Worm (Caenorhabditis elegans) whole organism, L4 larva: ENCODE measurements around the gene srx-78.

Experiments used
- F44E2.7 ChIP-seq: fragments of 200-800 bp; sonication (Bioruptor generic); IDR thresholded peaks from 2 replicates; pipeline ENCODE4 v2.1.2; 2022; ENCODE audit warnings: missing genetic modification characterization, missing compliant biosample characterization
- ZK337.2 ChIP-seq: fragments of 200-800 bp; sonication (Bioruptor generic); IDR thresholded peaks from 2 replicates; pipeline ENCODE4 v1.3.6; 2022; ENCODE audit warnings: missing genetic modification reagents, missing genetic modification characterization, missing compliant biosample characterization
- aha-1 ChIP-seq: fragments of 150-350 bp; peaks from one replicate; lab custom pipeline; 2014; ENCODE audit warnings: missing biosample characterization, missing genetic modification characterization
- ama-1 ChIP-seq: fragments of 150-350 bp; optimal IDR thresholded peaks from 2 replicates; lab custom pipeline; 2014; ENCODE audit warnings: inconsistent platforms, mixed read lengths
- daf-16 ChIP-seq, 3 experiments: sonication (generic microtip); optimal IDR thresholded peaks; 2 replicates each; lab custom pipeline; 2016 to 2017; ENCODE audit warnings: missing genetic modification characterization in 3 of 3, missing genetic modification reagents in 3 of 3, mild to moderate bottlenecking in 2 of 3, missing compliant biosample characterization in 2 of 3, missing biosample characterization in 1 of 3, moderate library complexity in 1 of 3
- daf-19 ChIP-seq: fragments of 200-800 bp; sonication (Bioruptor generic); conservative IDR thresholded peaks from 2 replicates; pipeline ENCODE4 v1.3.6; 2022; ENCODE audit warnings: missing genetic modification characterization, missing compliant biosample characterization
- dmd-6 ChIP-seq: fragments of 200-800 bp; sonication (Bioruptor generic); IDR thresholded peaks from 2 replicates; pipeline ENCODE4 v1.3.6; 2022; ENCODE audit warnings: missing genetic modification reagents, missing genetic modification characterization, missing compliant biosample characterization
- dmd-8 ChIP-seq: fragments of 200-800 bp; sonication (Bioruptor generic); IDR thresholded peaks from 2 replicates; pipeline ENCODE4 v1.3.6; 2022; ENCODE audit warnings: missing genetic modification characterization, missing compliant biosample characterization
- dmd-9 ChIP-seq: fragments of 200-800 bp; sonication (Bioruptor generic); IDR thresholded peaks from 2 replicates; pipeline ENCODE4 v1.3.6; 2022; ENCODE audit warnings: missing genetic modification reagents, missing genetic modification characterization, missing compliant biosample characterization
- gei-8 ChIP-seq: fragments of 200-800 bp; sonication (Bioruptor generic); optimal IDR thresholded peaks from 2 replicates; lab custom pipeline; 2018; ENCODE audit warnings: mild to moderate bottlenecking, missing genetic modification characterization, missing compliant biosample characterization
- hif-1 ChIP-seq, 2 experiments: sonication (generic microtip); optimal IDR thresholded peaks; 2 replicates each; lab custom pipeline; 2016 to 2017; ENCODE audit warnings: missing compliant biosample characterization in 2 of 2, missing genetic modification characterization in 2 of 2, missing genetic modification reagents in 2 of 2, missing genotype in 2 of 2, mild to moderate bottlenecking in 1 of 2
- hmg-1.1 ChIP-seq: fragments of 200-800 bp; sonication (Bioruptor generic); IDR thresholded peaks from 2 replicates; pipeline ENCODE4 v1.3.6; 2022; ENCODE audit warnings: missing genetic modification reagents, missing genetic modification characterization, missing compliant biosample characterization
- lin-38 ChIP-seq: fragments of 200-800 bp; sonication (Bioruptor generic); IDR thresholded peaks from 2 replicates; pipeline ENCODE4 v1.3.6; 2022; ENCODE audit warnings: missing genetic modification reagents, missing genetic modification characterization, missing compliant biosample characterization
- lsy-2 ChIP-seq, 2 experiments: fragments of 150-350 bp in 1 of 2; sonication (generic microtip) in 1 of 2; optimal IDR thresholded peaks; 2 replicates each; lab custom pipeline; 2014 to 2017; ENCODE audit warnings: missing biosample characterization in 2 of 2, missing genetic modification characterization in 2 of 2
- madf-5 ChIP-seq, 2 experiments: fragments of 200-800 bp; sonication (Bioruptor generic); IDR thresholded peaks; 2 replicates each; pipeline ENCODE4 v1.3.6; 2022; ENCODE audit warnings: missing compliant biosample characterization in 2 of 2, missing genetic modification characterization in 2 of 2
- madf-9 ChIP-seq: fragments of 200-800 bp; sonication (Bioruptor generic); conservative IDR thresholded peaks from 2 replicates; pipeline ENCODE4 v1.3.6; 2022; ENCODE audit warnings: missing genetic modification reagents, missing genetic modification characterization, missing compliant biosample characterization
- mdl-1 ChIP-seq, 2 experiments: fragments of 150-350 bp in 1 of 2; sonication (generic microtip) in 1 of 2; optimal IDR thresholded peaks; 2 replicates each; lab custom pipeline; 2014 to 2017; ENCODE audit warnings: missing biosample characterization in 2 of 2, missing genetic modification characterization in 2 of 2
- mdt-29 ChIP-seq: fragments of 200-800 bp; sonication (Bioruptor generic); IDR thresholded peaks from 2 replicates; pipeline ENCODE4 v1.3.6; 2022; ENCODE audit warnings: missing genetic modification reagents, missing genetic modification characterization, missing compliant biosample characterization
- mes-2 ChIP-seq: sonication (generic microtip); optimal IDR thresholded peaks from 2 replicates; lab custom pipeline; 2016; ENCODE audit warnings: missing genotype, mild to moderate bottlenecking, missing genetic modification characterization, missing compliant biosample characterization; ENCODE audit not compliant: poor library complexity, severe bottlenecking
- mxl-2 ChIP-seq: fragments of 200-800 bp; sonication (Bioruptor generic); conservative IDR thresholded peaks from 2 replicates; pipeline ENCODE4 v1.3.6; 2022; ENCODE audit warnings: missing genetic modification reagents, missing genetic modification characterization, missing compliant biosample characterization
- mxl-3 ChIP-seq: fragments of 200-800 bp; sonication (Bioruptor generic); optimal IDR thresholded peaks from 2 replicates; lab custom pipeline; 2018; ENCODE audit warnings: mild to moderate bottlenecking, missing genetic modification characterization, missing compliant biosample characterization
- nhr-28 ChIP-seq: fragments of 150-350 bp; optimal IDR thresholded peaks from 2 replicates; lab custom pipeline; 2014; ENCODE audit warnings: missing biosample characterization, missing genetic modification characterization
- nhr-77 ChIP-seq: fragments of 150-350 bp; optimal IDR thresholded peaks from 2 replicates; lab custom pipeline; 2014; ENCODE audit warnings: missing biosample characterization, missing genetic modification characterization
- pha-4 ChIP-seq, 2 experiments: fragments of 150-350 bp in 1 of 2; fragments of 200-800 bp in 1 of 2; sonication (Bioruptor generic) in 1 of 2; IDR thresholded peaks in 1 of 2; optimal IDR thresholded peaks in 1 of 2; 2 replicates each; pipeline versions ENCODE4 v1.3.6 to Lab custom; 2014 to 2022; ENCODE audit warnings: missing genetic modification characterization in 2 of 2, missing genetic modification reagents in 2 of 2, missing biosample characterization in 1 of 2, missing compliant biosample characterization in 1 of 2
- php-3 ChIP-seq: fragments of 200-800 bp; sonication (Bioruptor generic); IDR thresholded peaks from 2 replicates; pipeline ENCODE4 v1.3.6; 2022; ENCODE audit warnings: missing genetic modification reagents, missing genetic modification characterization, missing compliant biosample characterization
- pqm-1 ChIP-seq: sonication (generic microtip); optimal IDR thresholded peaks from 2 replicates; lab custom pipeline; 2017; ENCODE audit warnings: missing biosample characterization, missing genetic modification characterization
- sdz-12 ChIP-seq: fragments of 200-800 bp; sonication (Bioruptor generic); optimal IDR thresholded peaks from 2 replicates; lab custom pipeline; 2018; ENCODE audit warnings: mild to moderate bottlenecking, missing genetic modification characterization, missing compliant biosample characterization
- spr-1 ChIP-seq: sonication (generic microtip); optimal IDR thresholded peaks from 2 replicates; lab custom pipeline; 2016; ENCODE audit warnings: mild to moderate bottlenecking, missing genetic modification characterization, missing compliant biosample characterization
- unc-130 ChIP-seq: sonication (generic microtip); optimal IDR thresholded peaks from 2 replicates; lab custom pipeline; 2016; ENCODE audit warnings: missing genetic modification reagents, missing genetic modification characterization, missing compliant biosample characterization
- zag-1 ChIP-seq: fragments of 150-350 bp; optimal IDR thresholded peaks from 2 replicates; lab custom pipeline; 2014; ENCODE audit warnings: missing biosample characterization, missing genetic modification characterization
- zip-11 ChIP-seq: fragments of 200-800 bp; sonication (Bioruptor generic); IDR thresholded peaks from 2 replicates; pipeline ENCODE4 v1.3.6; 2022; ENCODE audit warnings: missing genetic modification characterization, missing compliant biosample characterization
- zip-2 ChIP-seq: fragments of 150-350 bp; optimal IDR thresholded peaks from 2 replicates; lab custom pipeline; 2014; ENCODE audit warnings: missing biosample characterization, missing genetic modification characterization
- ztf-7 ChIP-seq: fragments of 150-350 bp; optimal IDR thresholded peaks from 2 replicates; lab custom pipeline; 2014; ENCODE audit warnings: missing biosample characterization, missing genetic modification characterization

Gene srx-78

ce11 chrV:15094749-15095148 is at the start of gene srx-78:
srx-78 (plus strand) TSS chrV:15095049.
- TF ChIP-seq spr-1 (tag; lab: Kevin White, UChicago) (no peak), daf-19 (GFP tag; lab: Robert Waterston, UW) (no peak), mes-2 (tag; lab: Kevin White, UChicago) (no peak), zip-11 (GFP tag; lab: Robert Waterston, UW) (no peak), mdl-1 (tag; optimal IDR thresholded peaks at IDR 0.05; lab: Kevin White, UChicago) (no peak), ama-1 (lab: Kevin White, UChicago) (no peak), unc-130 (GFP tag; lab: Kevin White, UChicago) (no peak), ZK337.2 (GFP tag; lab: Robert Waterston, UW) (no peak), pha-4 (GFP tag; IDR thresholded peaks at IDR 0.05; lab: Robert Waterston, UW) (no peak), pha-4 (tag; optimal IDR thresholded peaks at IDR 0.05; lab: Kevin White, UChicago) (no peak), mdt-29 (no peak), F44E2.7 (no peak), gei-8 (GFP tag; lab: Kevin White, UChicago) (no peak), hif-1 (tag; optimal IDR thresholded peaks at IDR 0.05; lab: Kevin White, UChicago) (no peak), lin-38 (GFP tag; lab: Robert Waterston, UW) (no peak), hmg-1.1 (no peak), php-3 (GFP tag; lab: Robert Waterston, UW) (no peak), mxl-3 (GFP tag; lab: Kevin White, UChicago) (no peak), mxl-2 (GFP tag; lab: Robert Waterston, UW) (no peak), zag-1 (tag; lab: Kevin White, UChicago) (no peak)

DNA sequence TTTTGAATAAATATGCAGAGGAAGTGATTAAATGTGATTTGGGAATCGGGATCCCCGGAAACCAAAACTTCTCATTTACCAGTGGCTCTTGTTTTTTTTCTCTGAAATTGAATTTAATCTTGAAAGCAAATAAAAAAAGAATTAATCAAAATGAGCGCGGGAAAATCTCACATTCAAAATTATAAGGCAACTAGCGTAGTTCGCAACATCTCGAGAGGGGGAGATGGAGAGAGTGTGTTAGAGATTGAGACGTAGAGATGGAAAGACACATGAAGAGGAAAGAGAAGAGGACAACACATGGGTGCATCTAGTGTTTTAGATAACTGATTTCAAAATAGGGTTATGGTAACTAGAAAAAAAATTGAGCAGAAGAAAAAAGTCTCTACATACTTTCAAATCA is 46.7 kb upstream of the srx-78 start, which contains the start of gene sdc-3:
sdc-3 (minus strand) TSS at position 101 of the 400 bp plus-strand sequence.
- TF ChIP-seq madf-9 (GFP tag; lab: Robert Waterston, UW) (no peak), daf-16 (GFP tag; optimal IDR thresholded peaks at IDR 0.05; lab: Kevin White, UChicago) (no peak), daf-16 (tag; optimal IDR thresholded peaks at IDR 0.05; lab: Kevin White, UChicago) (peak; percentile 14), mxl-3 (GFP tag; lab: Kevin White, UChicago) (peak; percentile 19), aha-1 (tag; lab: Kevin White, UChicago) (peak; percentile 73), madf-5 (GFP tag; IDR thresholded peaks at IDR 0.05; lab: Robert Waterston, UW) (no peak), nhr-28 (tag; lab: Kevin White, UChicago) (peak; percentile 32)

DNA sequence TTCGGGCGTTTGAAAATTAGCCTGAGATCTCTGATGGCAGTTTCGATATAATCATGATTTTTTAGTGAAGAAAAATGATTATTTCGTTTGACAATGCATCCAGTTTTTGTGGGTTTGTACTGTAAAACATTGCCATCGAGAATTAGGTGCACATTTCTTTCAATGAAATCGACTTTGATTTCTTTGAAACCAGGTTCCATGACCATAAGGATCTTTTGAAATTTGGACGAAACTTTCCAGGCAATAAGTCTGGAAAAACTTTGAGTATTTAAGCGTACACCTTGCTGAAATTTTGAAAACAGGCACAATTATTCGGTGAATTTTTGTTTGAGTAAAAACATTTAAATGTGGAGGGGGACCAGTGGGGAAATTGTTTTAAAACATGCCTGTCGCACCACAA is 43.1 kb upstream of the srx-78 start:
- peak; percentile 91 for TF ChIP-seq aha-1 (tag; lab: Kevin White, UChicago)
- TF ChIP-seq dmd-9 (GFP tag; lab: Robert Waterston, UW) = no peak
- no peak for TF ChIP-seq dmd-6 (GFP tag; lab: Robert Waterston, UW)

- no peak for TF ChIP-seq lsy-2 (tag; optimal IDR thresholded peaks at IDR 0.05; lab: Kevin White, UChicago)
- peak; percentile 57 for TF ChIP-seq nhr-77 (tag; lab: Kevin White, UChicago)
- TF ChIP-seq nhr-28 (tag; lab: Kevin White, UChicago) = peak; percentile 43
- TF ChIP-seq sdz-12 (GFP tag; lab: Kevin White, UChicago) = no peak
- TF ChIP-seq daf-16 (GFP tag; optimal IDR thresholded peaks at IDR 0.05; lab: Kevin White, UChicago) = no peak
- peak; percentile 59 for TF ChIP-seq daf-16 (tag; optimal IDR thresholded peaks at IDR 0.05; lab: Kevin White, UChicago)
- TF ChIP-seq pqm-1 (tag; lab: Kevin White, UChicago) = peak; percentile 24
- no peak for TF ChIP-seq dmd-8 (GFP tag; lab: Robert Waterston, UW)
- TF ChIP-seq zip-2 (tag; lab: Kevin White, UChicago) = peak; percentile 82
- peak; percentile 62 for TF ChIP-seq ztf-7 (tag; lab: Kevin White, UChicago)
- TF ChIP-seq, all 104 proteins: peak for 6
Measured at ce11 chrV:15052368-15052767, 42.5 kb upstream of the srx-78 start, which contains the start of the genes fbxa-82 and C25D7.5. fbxa-82 (minus strand) TSS chrV:15052530. C25D7.5 (plus strand) TSS chrV:15052650.
